Worm (Caenorhabditis elegans) whole organism, midembryonic: Measurements from ENCODE around the gene K12H6.8.

Experiments
- T22C8.4 ChIP-seq: fragments of 200-800 bp; sonication (Bioruptor generic); IDR thresholded peaks from 2 replicates; pipeline ENCODE4 v1.3.6; 2022; ENCODE audit warnings: missing genetic modification characterization, missing compliant biosample characterization
- cog-1 ChIP-seq: sonication (generic microtip); optimal IDR thresholded peaks from 2 replicates; lab custom pipeline; 2016; ENCODE audit warnings: missing genetic modification characterization, missing compliant biosample characterization
- flt-1 ChIP-seq: fragments of 200-800 bp; sonication (Bioruptor generic); IDR thresholded peaks from 2 replicates; pipeline ENCODE4 v1.3.6; 2022; ENCODE audit warnings: missing genetic modification characterization, missing compliant biosample characterization
- klf-2 ChIP-seq: fragments of 200-800 bp; sonication (Bioruptor generic); conservative IDR thresholded peaks from 2 replicates; pipeline ENCODE4 v1.3.6; 2022; ENCODE audit warnings: missing genetic modification reagents, missing genetic modification characterization, missing compliant biosample characterization
- med-1 ChIP-seq: sonication (generic microtip); optimal IDR thresholded peaks from 2 replicates; lab custom pipeline; 2017; ENCODE audit warnings: missing genetic modification characterization, mild to moderate bottlenecking, missing compliant biosample characterization, antibody characterized with exemption, missing genetic modification reagents; ENCODE audit not compliant: insufficient read depth
- ref-1 ChIP-seq: fragments of 200-800 bp; sonication (Bioruptor generic); conservative IDR thresholded peaks from 2 replicates; pipeline ENCODE4 v1.3.6; 2022; ENCODE audit warnings: missing genetic modification reagents, missing genetic modification characterization, missing compliant biosample characterization
- tab-1 ChIP-seq: fragments of 200-800 bp; sonication (Bioruptor generic); IDR thresholded peaks from 2 replicates; pipeline ENCODE4 v1.3.6; 2022; ENCODE audit warnings: missing genetic modification characterization, missing compliant biosample characterization
- ztf-23 ChIP-seq: fragments of 200-800 bp; sonication (Bioruptor generic); IDR thresholded peaks from 2 replicates; pipeline ENCODE4 v1.3.6; 2022; ENCODE audit warnings: missing genetic modification reagents, missing genetic modification characterization, missing compliant biosample characterization
- ztf-29 ChIP-seq: fragments of 200-800 bp; sonication (Bioruptor generic); IDR thresholded peaks from 2 replicates; pipeline ENCODE4 v1.3.6; 2022; ENCODE audit warnings: missing genetic modification reagents, missing genetic modification characterization, missing compliant biosample characterization

K12H6.8 gene

DNA sequence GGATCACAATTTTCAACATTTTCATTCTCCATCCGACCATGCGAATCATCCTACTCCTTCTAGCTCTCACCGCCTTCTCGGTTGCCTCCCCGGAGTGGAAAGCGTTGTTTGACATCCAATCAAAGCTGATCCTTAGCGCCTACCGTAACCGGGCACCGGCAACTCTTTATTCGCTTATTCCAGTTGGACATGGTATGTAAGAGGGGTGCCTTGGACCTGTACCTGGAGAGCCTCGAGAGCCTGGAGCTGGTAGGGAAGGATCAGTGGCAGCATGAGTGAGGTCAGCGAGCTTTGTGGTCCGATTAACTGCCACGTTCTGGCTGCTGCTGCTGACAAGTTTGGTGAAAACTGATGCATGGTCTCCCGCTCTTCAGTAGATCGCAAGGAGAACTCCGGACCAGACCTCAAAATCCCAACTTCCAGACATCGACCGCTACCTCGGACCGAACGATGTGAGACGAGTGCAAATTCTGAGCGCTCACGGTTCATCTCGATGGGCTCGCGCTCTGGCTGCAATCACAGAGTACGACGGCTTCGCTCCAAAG lies at the start of gene K12H6.8:
Gene K12H6.8, plus strand, starts transcription at position 38 of the 545 bp plus-strand sequence.
- TF ChIP-seq flt-1 (GFP tag; lab: Robert Waterston, UW) (no peak), T22C8.4 (GFP tag; lab: Robert Waterston, UW) (no peak), med-1 (GFP tag; lab: Kevin White, UChicago) (no peak), ztf-23 (GFP tag; lab: Robert Waterston, UW) (no peak), tab-1 (GFP tag; lab: Robert Waterston, UW) (no peak), klf-2 (GFP tag; lab: Robert Waterston, UW) (no peak), ztf-29 (GFP tag; lab: Robert Waterston, UW) (no peak), cog-1 (no peak), ref-1 (GFP tag; lab: Robert Waterston, UW) (no peak)

DNA sequence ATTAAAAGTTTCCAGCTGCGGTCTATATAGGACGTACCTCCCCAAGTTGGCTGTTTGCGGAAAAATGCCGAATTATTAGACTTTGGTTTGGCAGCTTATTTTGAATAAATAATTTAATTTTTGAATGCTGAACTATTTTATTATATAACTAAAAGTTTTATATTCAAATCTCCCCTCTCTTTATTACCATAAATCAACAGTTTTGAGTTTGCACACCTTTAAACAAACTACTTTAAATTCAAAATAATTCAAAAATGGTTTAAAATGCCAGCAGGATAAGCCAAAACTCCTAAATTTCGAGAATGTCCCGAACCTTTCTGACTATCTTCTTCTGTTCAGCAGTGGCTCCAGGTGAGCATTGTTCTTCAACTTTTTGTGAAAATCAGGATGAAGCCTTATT lies 48.4 kb upstream of the K12H6.8 start, which contains the start of gene F08D12.3:
Gene F08D12.3, plus strand, starts transcription at position 301 of the 400 bp plus-strand sequence.
- TF ChIP-seq med-1 (GFP tag; lab: Kevin White, UChicago) (no peak), cog-1 (no peak), tab-1 (GFP tag; lab: Robert Waterston, UW) (no peak), flt-1 (GFP tag; lab: Robert Waterston, UW) (no peak), T22C8.4 (GFP tag; lab: Robert Waterston, UW) (no peak), ztf-29 (GFP tag; lab: Robert Waterston, UW) (no peak), klf-2 (GFP tag; lab: Robert Waterston, UW) (no peak), ref-1 (GFP tag; lab: Robert Waterston, UW) (no peak), ztf-23 (GFP tag; lab: Robert Waterston, UW) (no peak)

DNA sequence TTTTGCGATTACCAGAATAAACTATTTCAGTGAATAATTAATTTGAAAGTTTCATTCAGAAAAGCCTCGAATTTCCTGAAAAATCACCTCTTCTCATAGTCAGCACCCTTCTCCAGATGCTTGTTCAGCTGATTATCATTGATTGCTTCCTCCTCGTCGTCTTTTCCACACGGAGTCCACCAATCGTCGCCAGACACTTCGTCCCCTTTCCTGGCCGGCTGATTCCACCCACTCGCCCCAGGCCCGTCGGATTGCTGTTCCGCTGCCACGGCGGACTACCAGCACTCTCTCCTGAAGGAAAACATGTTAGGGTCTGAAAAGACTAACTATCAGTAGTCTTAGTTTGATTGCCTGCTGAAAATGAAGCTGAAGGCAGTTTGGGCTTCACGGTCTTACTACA lies 46.9 kb upstream of the K12H6.8 start:
- no peak for TF ChIP-seq flt-1 (GFP tag; lab: Robert Waterston, UW)
- TF ChIP-seq ztf-29 (GFP tag; lab: Robert Waterston, UW), result no peak
- no peak for TF ChIP-seq ref-1 (GFP tag; lab: Robert Waterston, UW)
- TF ChIP-seq tab-1 (GFP tag; lab: Robert Waterston, UW), result no peak
- no peak for TF ChIP-seq T22C8.4 (GFP tag; lab: Robert Waterston, UW)
- TF ChIP-seq klf-2 (GFP tag; lab: Robert Waterston, UW), result no peak
- TF ChIP-seq ztf-23 (GFP tag; lab: Robert Waterston, UW), result no peak
- TF ChIP-seq med-1 (GFP tag; lab: Kevin White, UChicago), result no peak
- no peak for TF ChIP-seq cog-1

- no peak for TF ChIP-seq ref-1 (GFP tag; lab: Robert Waterston, UW)
- TF ChIP-seq T22C8.4 (GFP tag; lab: Robert Waterston, UW), result no peak
- no peak for TF ChIP-seq cog-1
- TF ChIP-seq ztf-29 (GFP tag; lab: Robert Waterston, UW), result no peak
- TF ChIP-seq flt-1 (GFP tag; lab: Robert Waterston, UW), result no peak
- no peak for TF ChIP-seq ztf-23 (GFP tag; lab: Robert Waterston, UW)
- TF ChIP-seq klf-2 (GFP tag; lab: Robert Waterston, UW), result no peak
- no peak for TF ChIP-seq med-1 (GFP tag; lab: Kevin White, UChicago)
- no peak for TF ChIP-seq tab-1 (GFP tag; lab: Robert Waterston, UW)
Measured at ce11 chrII:2781355-2781754, 46.3 kb upstream of the K12H6.8 start, which contains the start of gene F08D12.2. F08D12.2 (plus strand) TSS chrII:2781655.

DNA sequence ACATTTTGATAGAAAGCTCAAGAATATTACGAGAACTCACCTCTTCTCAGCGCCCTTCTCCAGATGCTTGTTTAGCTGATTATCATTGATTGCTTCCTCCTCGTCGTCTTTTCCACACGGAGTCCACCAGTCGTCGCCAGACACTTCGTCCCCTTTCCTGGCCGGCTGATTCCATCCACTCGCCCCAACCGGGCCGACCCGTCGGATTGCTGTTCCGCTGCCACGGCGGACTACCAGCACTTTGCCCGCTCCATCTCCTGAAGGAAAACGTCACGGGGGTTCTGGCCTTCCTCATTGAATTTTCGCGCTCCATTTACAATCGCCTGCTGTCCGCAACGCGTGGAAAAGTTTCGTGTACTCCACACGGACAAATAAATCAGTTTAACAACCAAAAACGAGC lies 44.3 kb upstream of the K12H6.8 start:
- TF ChIP-seq cog-1 (no peak), ref-1 (GFP tag; lab: Robert Waterston, UW) (no peak), tab-1 (GFP tag; lab: Robert Waterston, UW) (no peak), flt-1 (GFP tag; lab: Robert Waterston, UW) (no peak), klf-2 (GFP tag; lab: Robert Waterston, UW) (no peak), T22C8.4 (GFP tag; lab: Robert Waterston, UW) (no peak), ztf-29 (GFP tag; lab: Robert Waterston, UW) (no peak), ztf-23 (GFP tag; lab: Robert Waterston, UW) (no peak), med-1 (GFP tag; lab: Kevin White, UChicago) (no peak)

DNA sequence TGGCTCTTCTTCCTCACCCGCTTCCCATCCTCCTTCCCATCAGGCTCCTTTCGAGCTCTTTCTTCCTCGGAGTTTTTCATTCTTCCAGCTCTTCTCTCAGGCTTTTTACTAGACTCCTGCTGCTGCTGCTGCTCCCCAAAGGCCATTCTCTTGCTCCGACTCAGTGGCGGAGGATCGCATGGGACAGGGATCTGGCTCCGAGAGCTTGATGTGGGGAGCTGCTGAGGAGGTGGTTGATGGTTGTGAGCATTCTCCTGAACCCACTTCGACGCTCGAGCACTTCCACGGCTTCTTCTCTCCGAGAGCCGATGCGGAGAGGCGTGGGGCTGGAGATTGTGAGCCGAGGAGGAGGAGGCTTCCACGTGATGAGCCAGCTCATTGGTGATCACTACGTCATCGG lies 41.9 kb upstream of the K12H6.8 start:
- TF ChIP-seq klf-2 (GFP tag; lab: Robert Waterston, UW) (no peak), tab-1 (GFP tag; lab: Robert Waterston, UW) (no peak), ztf-29 (GFP tag; lab: Robert Waterston, UW) (no peak)

DNA sequence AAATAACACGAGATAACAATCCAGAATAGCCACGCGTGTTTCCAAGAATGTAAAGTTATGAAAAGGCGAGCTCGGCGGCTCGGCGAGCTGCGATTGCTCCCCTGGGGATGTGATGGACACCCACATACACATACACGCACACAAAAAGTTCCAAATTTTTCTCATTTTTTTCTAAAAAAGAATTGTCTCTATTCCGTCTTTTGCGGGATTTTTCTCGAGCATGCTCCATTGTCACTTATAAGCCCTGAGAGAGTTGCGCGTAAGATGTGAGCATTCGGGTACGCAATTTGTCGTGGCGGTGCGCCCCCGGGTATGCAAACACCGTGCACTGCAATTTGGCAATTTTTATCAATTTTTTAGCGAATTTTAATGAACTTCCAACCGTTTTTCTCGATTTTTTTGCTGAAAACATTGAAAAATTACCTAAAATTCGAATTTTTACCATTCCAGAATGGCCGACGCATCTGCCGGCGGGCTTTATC lies 40.6 kb upstream of the K12H6.8 start, which contains the start of the genes F08D12.12 and srpa-72:
Gene F08D12.12, minus strand, starts transcription at position 51 of the 482 bp plus-strand sequence.
Gene srpa-72, plus strand, starts transcription at position 451 of the 482 bp plus-strand sequence.
- TF ChIP-seq ztf-29 (GFP tag; lab: Robert Waterston, UW) (no peak; the same call in 1 of the 2 replicates), ref-1 (GFP tag; lab: Robert Waterston, UW) (no peak), cog-1 (no peak), klf-2 (GFP tag; lab: Robert Waterston, UW) (no peak), ztf-23 (GFP tag; lab: Robert Waterston, UW) (no peak), T22C8.4 (GFP tag; lab: Robert Waterston, UW) (no peak), flt-1 (GFP tag; lab: Robert Waterston, UW) (no peak), med-1 (GFP tag; lab: Kevin White, UChicago) (no peak), tab-1 (GFP tag; lab: Robert Waterston, UW) (no peak)

ce11 chrII:2787849-2788248 lies 39.8 kb upstream of the K12H6.8 start:
- TF ChIP-seq cog-1, result no peak
- no peak for TF ChIP-seq med-1 (GFP tag; lab: Kevin White, UChicago)
- TF ChIP-seq flt-1 (GFP tag; lab: Robert Waterston, UW), result no peak
- TF ChIP-seq klf-2 (GFP tag; lab: Robert Waterston, UW), result no peak

DNA sequence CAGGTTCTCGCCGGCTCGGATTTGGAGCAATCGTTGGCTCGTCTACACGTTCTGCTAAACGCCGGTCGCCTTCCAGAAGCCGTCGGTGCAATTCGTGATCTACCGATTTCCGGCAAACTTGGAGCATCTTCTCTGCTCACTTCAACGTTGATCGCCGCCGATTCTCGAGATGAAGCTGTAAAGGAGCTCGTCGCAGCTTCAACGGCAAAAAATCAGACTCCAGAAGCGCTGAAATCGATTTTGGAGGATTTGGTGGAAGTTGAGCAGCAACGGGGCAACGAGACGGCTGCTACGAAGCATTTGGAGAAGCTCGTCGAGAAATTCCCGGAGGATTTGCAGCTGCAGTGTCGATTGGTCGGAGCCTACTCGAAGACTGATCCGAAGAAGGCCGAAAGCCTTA lies 36.0 kb upstream of the K12H6.8 start:
- TF ChIP-seq T22C8.4 (GFP tag; lab: Robert Waterston, UW) (no peak), med-1 (GFP tag; lab: Kevin White, UChicago) (no peak), flt-1 (GFP tag; lab: Robert Waterston, UW) (no peak), ztf-29 (GFP tag; lab: Robert Waterston, UW) (no peak), cog-1 (no peak), ref-1 (GFP tag; lab: Robert Waterston, UW) (no peak), tab-1 (GFP tag; lab: Robert Waterston, UW) (no peak), klf-2 (GFP tag; lab: Robert Waterston, UW) (no peak), ztf-23 (GFP tag; lab: Robert Waterston, UW) (no peak)
